Fruit fly (Drosophila melanogaster) whole organism, embryonic: ENCODE results near the gene CG8119.
A peak's percentile ranks its signal among the peaks of the same experiment; 100 is the strongest.

Source experiments
- Ada2b ChIP-seq: fragments of 200-800 bp; sonication (Bioruptor generic); IDR thresholded peaks from 2 replicates; pipeline ENCODE4 v1.3.6; 2022; ENCODE audit warnings: missing biosample characterization, missing genetic modification characterization
- Asciz ChIP-seq: fragments of 200-800 bp; sonication (Bioruptor generic); optimal IDR thresholded peaks from 2 replicates; lab custom pipeline; 2017; ENCODE audit warnings: missing biosample characterization, mild to moderate bottlenecking, missing genetic modification characterization, missing genetic modification reagents
- Bgb ChIP-seq: fragments of 200-800 bp; sonication (Bioruptor generic); IDR thresholded peaks from 2 replicates; pipeline ENCODE4 v1.3.6; 2022; ENCODE audit warnings: missing biosample characterization, missing genetic modification characterization; ENCODE audit not compliant: partially characterized antibody
- CG10209 ChIP-seq: fragments of 200-800 bp; sonication (Bioruptor generic); optimal IDR thresholded peaks from 3 replicates; lab custom pipeline; 2017; ENCODE audit warnings: missing biosample characterization, mild to moderate bottlenecking, missing genetic modification characterization, missing genetic modification reagents
- CG11560 ChIP-seq: fragments of 200-800 bp; sonication (Bioruptor generic); IDR thresholded peaks from 3 replicates; pipeline ENCODE4 v1.3.6; 2022; ENCODE audit warnings: missing biosample characterization, missing genetic modification characterization
- CG13287 ChIP-seq: fragments of 200-800 bp; sonication (Bioruptor generic); IDR thresholded peaks from 2 replicates; pipeline ENCODE4 v1.3.6; 2022; ENCODE audit warnings: missing biosample characterization, missing genetic modification characterization; ENCODE audit not compliant: partially characterized antibody
- CG16815 ChIP-seq: fragments of 200-800 bp; sonication (Bioruptor generic); optimal IDR thresholded peaks from 3 replicates; lab custom pipeline; 2017; ENCODE audit warnings: missing biosample characterization, mild to moderate bottlenecking, missing genetic modification characterization
- CG16863 ChIP-seq: fragments of 200-800 bp; sonication (Bioruptor generic); optimal IDR thresholded peaks from 3 replicates; lab custom pipeline; 2016; ENCODE audit warnings: missing biosample characterization, missing genetic modification characterization
- CG17612 ChIP-seq: fragments of 200-800 bp; sonication (Bioruptor generic); IDR thresholded peaks from 2 replicates; pipeline ENCODE4 v1.3.6; 2022; ENCODE audit warnings: missing biosample characterization, missing genetic modification characterization
- CG18262 ChIP-seq: fragments of 200-800 bp; optimal IDR thresholded peaks from 3 replicates; lab custom pipeline; 2019; ENCODE audit warnings: missing biosample characterization, mild to moderate bottlenecking, missing genetic modification characterization, moderate library complexity
- CG30403 ChIP-seq: fragments of 200-800 bp; sonication (Bioruptor generic); optimal IDR thresholded peaks from 3 replicates; lab custom pipeline; 2016; ENCODE audit warnings: missing biosample characterization, missing genetic modification characterization
- CG3838 ChIP-seq: fragments of 200-800 bp; sonication (Bioruptor generic); optimal IDR thresholded peaks from 3 replicates; lab custom pipeline; 2016; ENCODE audit warnings: missing biosample characterization, missing genetic modification characterization
- CG42726 ChIP-seq: fragments of 200-800 bp; sonication (Bioruptor generic); IDR thresholded peaks from 2 replicates; pipeline ENCODE4 v1.3.6; 2022; ENCODE audit warnings: missing biosample characterization, missing genetic modification characterization; ENCODE audit not compliant: partially characterized antibody
- CG4424 ChIP-seq: fragments of 200-800 bp; sonication (Bioruptor generic); optimal IDR thresholded peaks from 3 replicates; lab custom pipeline; 2016; ENCODE audit warnings: missing biosample characterization, missing genetic modification characterization
- CG4730 ChIP-seq: fragments of 200-800 bp; sonication (Bioruptor generic); IDR thresholded peaks from 2 replicates; pipeline ENCODE4 v1.3.6; 2022; ENCODE audit warnings: missing biosample characterization, missing genetic modification characterization
- CG6272 ChIP-seq: fragments of 200-800 bp; sonication (Bioruptor generic); IDR thresholded peaks from 2 replicates; pipeline ENCODE4 v1.3.6; 2022; ENCODE audit warnings: missing biosample characterization, missing genetic modification characterization
- CG6791 ChIP-seq: fragments of 200-800 bp; sonication (Bioruptor generic); IDR thresholded peaks from 3 replicates; pipeline ENCODE4 v1.3.6; 2022; ENCODE audit warnings: missing biosample characterization, missing genetic modification characterization; ENCODE audit not compliant: partially characterized antibody
- CG7745 ChIP-seq: fragments of 200-800 bp; sonication (Bioruptor generic); optimal IDR thresholded peaks from 2 replicates; lab custom pipeline; 2018; ENCODE audit warnings: missing biosample characterization, mild to moderate bottlenecking, missing genetic modification characterization, moderate library complexity
- CG8359 ChIP-seq: fragments of 200-800 bp; sonication (Bioruptor generic); optimal IDR thresholded peaks from 2 replicates; lab custom pipeline; 2017; ENCODE audit warnings: missing biosample characterization, mild to moderate bottlenecking, missing genetic modification characterization, borderline replicate concordance
- CTCF ChIP-seq: fragments of 200-800 bp; sonication (Bioruptor generic); optimal IDR thresholded peaks from 2 replicates; lab custom pipeline; 2017; ENCODE audit warnings: missing biosample characterization, mild to moderate bottlenecking, missing genetic modification characterization, moderate library complexity
- Chrac-16 ChIP-seq: fragments of 200-800 bp; sonication (Bioruptor generic); optimal IDR thresholded peaks from 3 replicates; lab custom pipeline; 2016; ENCODE audit warnings: missing biosample characterization, missing genetic modification characterization
- CoRest ChIP-seq: fragments of 200-800 bp; sonication (Bioruptor generic); optimal IDR thresholded peaks from 3 replicates; lab custom pipeline; 2018; ENCODE audit warnings: missing biosample characterization, mild to moderate bottlenecking, missing genetic modification characterization, moderate library complexity
- GATAe ChIP-seq: fragments of 200-800 bp; sonication (Bioruptor generic); conservative IDR thresholded peaks from 2 replicates; pipeline ENCODE4 v1.3.6; 2022; ENCODE audit warnings: missing biosample characterization, missing genetic modification characterization
- HLH4C ChIP-seq: fragments of 200-800 bp; sonication (Bioruptor generic); IDR thresholded peaks from 3 replicates; pipeline ENCODE4 v1.3.6; 2022; ENCODE audit warnings: missing biosample characterization, missing genetic modification characterization; ENCODE audit not compliant: partially characterized antibody
- HmgZ ChIP-seq: fragments of 200-800 bp; sonication (Bioruptor generic); optimal IDR thresholded peaks from 2 replicates; lab custom pipeline; 2018; ENCODE audit warnings: missing biosample characterization, mild to moderate bottlenecking, missing genetic modification characterization
- Hmr ChIP-seq: fragments of 200-800 bp; sonication (Bioruptor generic); optimal IDR thresholded peaks from 3 replicates; lab custom pipeline; 2017; ENCODE audit warnings: mild to moderate bottlenecking, missing biosample characterization, missing genetic modification reagents, missing genetic modification characterization
- Mad ChIP-seq: fragments of 200-800 bp; sonication (Bioruptor generic); optimal IDR thresholded peaks from 2 replicates; lab custom pipeline; 2016; ENCODE audit warnings: missing biosample characterization, missing genetic modification characterization
- Med ChIP-seq: fragments of 200-800 bp; sonication (Bioruptor generic); peaks from one replicate; lab custom pipeline; 2016; ENCODE audit warnings: missing biosample characterization, missing genetic modification characterization, mild to moderate bottlenecking, inconsistent platforms, moderate library complexity
- Myb ChIP-seq: fragments of 200-800 bp; sonication (Bioruptor generic); optimal IDR thresholded peaks from 2 replicates; lab custom pipeline; 2016; ENCODE audit warnings: missing biosample characterization, missing genetic modification characterization
- NFAT ChIP-seq: fragments of 200-800 bp; sonication (Bioruptor generic); IDR thresholded peaks from 2 replicates; pipeline ENCODE4 v1.3.6; 2022; ENCODE audit warnings: missing biosample characterization, missing genetic modification characterization
- Scr ChIP-seq: fragments of 200-800 bp; sonication (Bioruptor generic); IDR thresholded peaks from 2 replicates; pipeline ENCODE4 v1.3.6; 2022; ENCODE audit warnings: missing biosample characterization, missing genetic modification characterization; ENCODE audit not compliant: partially characterized antibody
- Side ChIP-seq: fragments of 200-800 bp; sonication (Bioruptor generic); optimal IDR thresholded peaks from 2 replicates; lab custom pipeline; 2016; ENCODE audit warnings: missing biosample characterization, missing genetic modification characterization
- Sox102F ChIP-seq: fragments of 200-800 bp; sonication (Bioruptor generic); optimal IDR thresholded peaks from 2 replicates; lab custom pipeline; 2018; ENCODE audit warnings: missing biosample characterization, mild to moderate bottlenecking, missing genetic modification characterization, moderate library complexity
- ab ChIP-seq: fragments of 200-800 bp; sonication (Bioruptor generic); optimal IDR thresholded peaks from 2 replicates; lab custom pipeline; 2016; ENCODE audit warnings: missing biosample characterization, missing genetic modification characterization
- abd-A ChIP-seq: fragments of 200-800 bp; sonication (Bioruptor generic); optimal IDR thresholded peaks from 3 replicates; lab custom pipeline; 2019; ENCODE audit warnings: missing biosample characterization, mild to moderate bottlenecking, missing genetic modification characterization, moderate library complexity
- ara ChIP-seq: fragments of 200-800 bp; sonication (Bioruptor generic); IDR thresholded peaks from 2 replicates; pipeline ENCODE4 v1.3.6; 2022; ENCODE audit warnings: missing biosample characterization, missing genetic modification characterization
- bcd ChIP-seq: fragments of 200-800 bp; sonication (Bioruptor generic); optimal IDR thresholded peaks from 2 replicates; lab custom pipeline; 2017; ENCODE audit warnings: missing biosample characterization, mild to moderate bottlenecking, missing genetic modification characterization
- chinmo ChIP-seq: fragments of 200-800 bp; sonication (Bioruptor generic); IDR thresholded peaks from 4 replicates; pipeline ENCODE4 v1.3.6; 2022; ENCODE audit warnings: missing biosample characterization, missing genetic modification characterization; ENCODE audit not compliant: partially characterized antibody
- ewg ChIP-seq: fragments of 200-800 bp; sonication (Bioruptor generic); optimal IDR thresholded peaks from 3 replicates; lab custom pipeline; 2017; ENCODE audit warnings: mild to moderate bottlenecking, missing biosample characterization, missing genetic modification reagents, missing genetic modification characterization
- eyg ChIP-seq: fragments of 200-800 bp; sonication (Bioruptor generic); optimal IDR thresholded peaks from 3 replicates; lab custom pipeline; 2016; ENCODE audit warnings: missing biosample characterization, missing genetic modification characterization
- ken ChIP-seq: fragments of 200-800 bp; sonication (Bioruptor generic); IDR thresholded peaks from 3 replicates; pipeline ENCODE4 v1.3.6; 2022; ENCODE audit warnings: missing biosample characterization, missing genetic modification characterization
- knrl ChIP-seq: fragments of 200-800 bp; sonication (Bioruptor generic); IDR thresholded peaks from 3 replicates; pipeline ENCODE4 v1.3.6; 2022; ENCODE audit warnings: missing biosample characterization, missing genetic modification characterization; ENCODE audit not compliant: partially characterized antibody
- lov ChIP-seq, 2 experiments: fragments of 200-800 bp in 1 of 2; fragments of >200 bp in 1 of 2; sonication (Bioruptor generic) in 1 of 2; IDR thresholded peaks in 1 of 2; optimal IDR thresholded peaks in 1 of 2; 2 replicates in 1 of 2; 3 replicates in 1 of 2; pipeline versions ENCODE4 v1.3.6 to Lab custom; 2017 to 2022; ENCODE audit warnings: missing biosample characterization in 1 of 2, missing genetic modification characterization in 1 of 2
- pan ChIP-seq, 4 experiments: fragments of >200 bp in 3 of 4; fragments of 200-800 bp in 1 of 4; sonication (Bioruptor generic) in 1 of 4; optimal IDR thresholded peaks in 3 of 4; IDR thresholded peaks in 1 of 4; 2 replicates each; pipeline versions ENCODE4 v1.3.6 to Lab custom; 2017 to 2022; ENCODE audit warnings: missing biosample characterization in 2 of 4, missing genetic modification characterization in 2 of 4, mixed read lengths in 1 of 4
- row ChIP-seq: fragments of 200-800 bp; sonication (Bioruptor generic); IDR thresholded peaks from 3 replicates; pipeline ENCODE4 v1.3.6; 2022; ENCODE audit warnings: missing biosample characterization, missing genetic modification characterization
- sisA ChIP-seq: fragments of 200-800 bp; sonication (Bioruptor generic); IDR thresholded peaks from 2 replicates; pipeline ENCODE4 v1.3.6; 2022; ENCODE audit warnings: missing biosample characterization, missing genetic modification characterization
- z ChIP-seq: fragments of 200-800 bp; sonication (Bioruptor generic); IDR thresholded peaks from 3 replicates; pipeline ENCODE4 v1.3.6; 2022; ENCODE audit warnings: missing biosample characterization, missing genetic modification characterization
- zen ChIP-seq: fragments of 200-800 bp; sonication (Bioruptor generic); optimal IDR thresholded peaks from 3 replicates; lab custom pipeline; 2018; ENCODE audit warnings: missing biosample characterization, mild to moderate bottlenecking, missing genetic modification characterization, moderate library complexity
- zfh1 ChIP-seq: fragments of 200-800 bp; sonication (Bioruptor generic); IDR thresholded peaks from 3 replicates; pipeline ENCODE4 v1.3.6; 2022; ENCODE audit warnings: missing biosample characterization, missing genetic modification characterization

The CG8119 gene

dm6 chrX:15653364-15653809, 9.0 kb upstream of the CG8119 start (continued):
- TF ChIP-seq Mad (GFP tag; lab: Kevin White, UChicago) (peak; percentile 26), row (0 out of 3 replicates have a peak, but pooled peaks have one; percentile 12), HmgZ (peak; percentile 35), CG16863 (peak; percentile 29), zfh1 (GFP tag; lab: Robert Waterston, UW) (0 out of 3 replicates have a peak, but pooled peaks have one; percentile 35), CG6791 (peak; percentile 79; the same call in 2 of the 3 replicates), CG6272 (GFP tag; lab: Robert Waterston, UW) (no peak), z (GFP tag; lab: Robert Waterston, UW) (no peak), CG13287 (peak; percentile 57), CG3838 (GFP tag; lab: Kevin White, UChicago) (no peak), Chrac-16 (GFP tag; lab: Kevin White, UChicago) (peak; percentile 43), GATAe (GFP tag; lab: Robert Waterston, UW) (no peak), HLH4C (GFP tag; lab: Robert Waterston, UW) (peak; percentile 94), Scr (peak; percentile 69), CTCF (GFP tag; lab: Kevin White, UChicago) (peak; percentile 97), abd-A (tag; lab: Kevin White, UChicago) (no peak), ab (GFP tag; lab: Kevin White, UChicago) (no peak), Ada2b (GFP tag; lab: Robert Waterston, UW) (no peak), chinmo (GFP tag; lab: Robert Waterston, UW) (0 out of 4 replicates have a peak, but pooled peaks have one; percentile 63), eyg (GFP tag; lab: Kevin White, UChicago) (no peak), CG16815 (no peak), CG11560 (tag; lab: Robert Waterston, UW) (no peak), NFAT (GFP tag; lab: Robert Waterston, UW) (peak; percentile 72), CG17612 (GFP tag; lab: Robert Waterston, UW) (no peak), ken (0 out of 3 replicates have a peak, but pooled peaks have one; percentile 25), zen (tag; lab: Kevin White, UChicago) (peak; percentile 61), lov (optimal IDR thresholded peaks at IDR 0.05; lab: Kevin White, UChicago) (no peak), lov (GFP tag; IDR thresholded peaks at IDR 0.05; lab: Robert Waterston, UW) (peak; percentile 15; the same call in 1 of the 3 replicates), CG8359 (no peak), CG7745 (peak; percentile 43), CG4730 (GFP tag; lab: Robert Waterston, UW) (peak; percentile 26; the same call in 1 of the 2 replicates), CoRest (tag; lab: Kevin White, UChicago) (peak; percentile 44), Side (GFP tag; lab: Kevin White, UChicago) (no peak), bcd (GFP tag; lab: Kevin White, UChicago) (peak; percentile 25), knrl (peak; percentile 68), Myb (GFP tag; lab: Kevin White, UChicago) (peak; percentile 68), Hmr (GFP tag; lab: Kevin White, UChicago) (peak; percentile 45), Asciz (GFP tag; lab: Kevin White, UChicago) (no peak), CG18262 (peak; percentile 24), sisA (GFP tag; lab: Robert Waterston, UW) (peak; percentile 62), Med (GFP tag; lab: Kevin White, UChicago) (peak; percentile 92), CG10209 (GFP tag; lab: Kevin White, UChicago) (no peak), Bgb (GFP tag; lab: Robert Waterston, UW) (peak; percentile 74), CG4424 (peak; percentile 8), ewg (GFP tag; lab: Kevin White, UChicago) (no peak), pan (optimal IDR thresholded peaks at IDR 0.05; lab: Kevin White, UChicago) (no peak), pan (GFP tag; optimal IDR thresholded peaks at IDR 0.05 in 1 of 2, IDR thresholded peaks at IDR 0.05 in 1 of 2) (peak in 1 of 2 experiments; percentile 52), ara (GFP tag; lab: Robert Waterston, UW) (peak; percentile 23; the same call in 1 of the 2 replicates), Sox102F (GFP tag; lab: Kevin White, UChicago) (peak; percentile 55), CG30403 (GFP tag; lab: Kevin White, UChicago) (peak; percentile 51), CG42726 (GFP tag; lab: Robert Waterston, UW) (peak; percentile 60)
